Fruit fly (Drosophila melanogaster) whole organism, embryonic: ENCODE results near the gene ea.
A peak's percentile ranks its signal among the peaks of the same experiment; 100 is the strongest.

ENCODE experiments used
- BEAF-32 ChIP-seq: fragments of 200-800 bp; sonication (Bioruptor generic); optimal IDR thresholded peaks from 3 replicates; lab custom pipeline; 2017; ENCODE audit warnings: missing biosample characterization, missing genetic modification characterization, mild to moderate bottlenecking, moderate library complexity, missing genetic modification reagents
- Bteb2 ChIP-seq: fragments of 200-800 bp; sonication (Bioruptor generic); optimal IDR thresholded peaks from 2 replicates; lab custom pipeline; 2016; ENCODE audit warnings: missing biosample characterization, missing genetic modification characterization
- C15 ChIP-seq: fragments of 200-800 bp; sonication (Bioruptor generic); IDR thresholded peaks from 3 replicates; pipeline ENCODE4 v1.3.6; 2022; ENCODE audit warnings: missing biosample characterization, missing genetic modification characterization
- CG10209 ChIP-seq: fragments of 200-800 bp; sonication (Bioruptor generic); optimal IDR thresholded peaks from 3 replicates; lab custom pipeline; 2017; ENCODE audit warnings: missing biosample characterization, mild to moderate bottlenecking, missing genetic modification characterization, missing genetic modification reagents
- CG10654 ChIP-seq: fragments of 200-800 bp; sonication (Bioruptor generic); optimal IDR thresholded peaks from 2 replicates; lab custom pipeline; 2016; ENCODE audit warnings: missing biosample characterization, missing genetic modification characterization
- CG11504 ChIP-seq: fragments of 200-800 bp; sonication (Bioruptor generic); optimal IDR thresholded peaks from 3 replicates; lab custom pipeline; 2019; ENCODE audit warnings: missing biosample characterization, mild to moderate bottlenecking, missing genetic modification characterization, moderate library complexity
- CG14050 ChIP-seq: fragments of 200-800 bp; sonication (Bioruptor generic); IDR thresholded peaks from 3 replicates; pipeline ENCODE4 v1.3.6; 2022; ENCODE audit warnings: missing biosample characterization, missing genetic modification characterization
- CG15269 ChIP-seq: fragments of 200-800 bp; sonication (Bioruptor generic); optimal IDR thresholded peaks from 2 replicates; lab custom pipeline; 2018; ENCODE audit warnings: missing biosample characterization, mild to moderate bottlenecking, missing genetic modification characterization, moderate library complexity
- CG15601 ChIP-seq: fragments of 200-800 bp; sonication (Bioruptor generic); optimal IDR thresholded peaks from 3 replicates; lab custom pipeline; 2019; ENCODE audit warnings: missing biosample characterization, mild to moderate bottlenecking, missing genetic modification characterization, moderate library complexity
- CG17568 ChIP-seq: fragments of 200-800 bp; sonication (Bioruptor generic); optimal IDR thresholded peaks from 2 replicates; lab custom pipeline; 2018; ENCODE audit warnings: missing biosample characterization, mild to moderate bottlenecking, missing genetic modification characterization, moderate library complexity
- CG17612 ChIP-seq: fragments of 200-800 bp; sonication (Bioruptor generic); IDR thresholded peaks from 2 replicates; pipeline ENCODE4 v1.3.6; 2022; ENCODE audit warnings: missing biosample characterization, missing genetic modification characterization
- CG18476 ChIP-seq: fragments of 200-800 bp; sonication (Bioruptor generic); optimal IDR thresholded peaks from 2 replicates; lab custom pipeline; 2016; ENCODE audit warnings: missing biosample characterization, mild to moderate bottlenecking, missing genetic modification characterization
- CG2199 ChIP-seq: fragments of 200-800 bp; sonication (Bioruptor generic); IDR thresholded peaks from 3 replicates; pipeline ENCODE4 v1.3.6; 2022; ENCODE audit warnings: missing biosample characterization, missing genetic modification characterization
- CG2889 ChIP-seq: fragments of 200-800 bp; sonication (Bioruptor generic); IDR thresholded peaks from 3 replicates; pipeline ENCODE4 v1.3.6; 2022; ENCODE audit warnings: missing biosample characterization, missing genetic modification characterization
- CG3065 ChIP-seq: fragments of 200-800 bp; sonication (Bioruptor generic); optimal IDR thresholded peaks from 2 replicates; lab custom pipeline; 2016; ENCODE audit warnings: missing biosample characterization, missing genetic modification characterization
- CG31224 ChIP-seq: fragments of 200-800 bp; sonication (Bioruptor generic); IDR thresholded peaks from 2 replicates; pipeline ENCODE4 v1.3.6; 2022; ENCODE audit warnings: missing biosample characterization, missing genetic modification characterization
- CG4328 ChIP-seq: fragments of 200-800 bp; sonication (Bioruptor generic); optimal IDR thresholded peaks from 3 replicates; lab custom pipeline; 2017; ENCODE audit warnings: missing biosample characterization, missing genetic modification reagents, missing genetic modification characterization
- CG7786 ChIP-seq: fragments of 200-800 bp; sonication (Bioruptor generic); optimal IDR thresholded peaks from 2 replicates; lab custom pipeline; 2016; ENCODE audit warnings: missing biosample characterization, missing genetic modification characterization
- CG9437 ChIP-seq: fragments of 200-800 bp; sonication (Bioruptor generic); optimal IDR thresholded peaks from 2 replicates; lab custom pipeline; 2018; ENCODE audit warnings: missing biosample characterization, mild to moderate bottlenecking, missing genetic modification characterization
- CG9932 ChIP-seq: fragments of 200-800 bp; sonication (Bioruptor generic); IDR thresholded peaks from 2 replicates; pipeline ENCODE4 v1.3.6; 2022; ENCODE audit warnings: missing biosample characterization, missing genetic modification characterization
- CHES-1-like ChIP-seq: fragments of 200-800 bp; sonication (Bioruptor generic); optimal IDR thresholded peaks from 2 replicates; lab custom pipeline; 2016; ENCODE audit warnings: missing biosample characterization, missing genetic modification characterization
- D ChIP-seq, 2 experiments: fragments of 200-800 bp in 1 of 2; fragments of >200 bp in 1 of 2; sonication (Bioruptor generic) in 1 of 2; optimal IDR thresholded peaks; 2 replicates in 1 of 2; 3 replicates in 1 of 2; lab custom pipeline; 2017; ENCODE audit warnings: mild to moderate bottlenecking in 1 of 2, missing biosample characterization in 1 of 2, missing genetic modification characterization in 1 of 2, missing genetic modification reagents in 1 of 2
- Dp ChIP-seq: fragments of 200-800 bp; sonication (Bioruptor generic); optimal IDR thresholded peaks from 2 replicates; lab custom pipeline; 2018; ENCODE audit warnings: missing biosample characterization, mild to moderate bottlenecking, missing genetic modification characterization, moderate library complexity
- HmgZ ChIP-seq: fragments of 200-800 bp; sonication (Bioruptor generic); optimal IDR thresholded peaks from 2 replicates; lab custom pipeline; 2018; ENCODE audit warnings: missing biosample characterization, mild to moderate bottlenecking, missing genetic modification characterization
- Lim3 ChIP-seq: fragments of 200-800 bp; sonication (Bioruptor generic); IDR thresholded peaks from 2 replicates; pipeline ENCODE4 v1.3.6; 2022; ENCODE audit warnings: missing biosample characterization, missing genetic modification characterization
- Max ChIP-seq: fragments of 200-800 bp; sonication (Bioruptor generic); optimal IDR thresholded peaks from 2 replicates; lab custom pipeline; 2016; ENCODE audit warnings: missing biosample characterization, mild to moderate bottlenecking, missing genetic modification characterization
- Med ChIP-seq: fragments of 200-800 bp; sonication (Bioruptor generic); peaks from one replicate; lab custom pipeline; 2016; ENCODE audit warnings: missing biosample characterization, missing genetic modification characterization, mild to moderate bottlenecking, inconsistent platforms, moderate library complexity
- NC2α ChIP-seq: fragments of 200-800 bp; sonication (Bioruptor generic); optimal IDR thresholded peaks from 2 replicates; lab custom pipeline; 2016; ENCODE audit warnings: missing biosample characterization, missing genetic modification characterization
- Opbp ChIP-seq: fragments of 200-800 bp; sonication (Bioruptor generic); IDR thresholded peaks from 3 replicates; pipeline ENCODE4 v1.3.6; 2022; ENCODE audit warnings: missing biosample characterization, missing genetic modification characterization; ENCODE audit not compliant: partially characterized antibody
- Rfx ChIP-seq: fragments of 200-800 bp; sonication (Bioruptor generic); IDR thresholded peaks from 2 replicates; pipeline ENCODE4 v1.3.6; 2022; ENCODE audit warnings: missing biosample characterization, missing genetic modification characterization
- Side ChIP-seq: fragments of 200-800 bp; sonication (Bioruptor generic); optimal IDR thresholded peaks from 2 replicates; lab custom pipeline; 2016; ENCODE audit warnings: missing biosample characterization, missing genetic modification characterization
- Stat92E ChIP-seq, 3 experiments: fragments of >200 bp in 2 of 3; fragments of 200-800 bp in 1 of 3; sonication (Bioruptor generic) in 1 of 3; optimal IDR thresholded peaks; 2 replicates each; lab custom pipeline; 2017 to 2019; ENCODE audit warnings: missing biosample characterization in 3 of 3, missing genetic modification characterization in 3 of 3, mild to moderate bottlenecking in 1 of 3, moderate library complexity in 1 of 3
- amos ChIP-seq: fragments of 200-800 bp; sonication (Bioruptor generic); IDR thresholded peaks from 2 replicates; pipeline ENCODE4 v1.3.6; 2022; ENCODE audit warnings: missing biosample characterization, missing genetic modification characterization; ENCODE audit not compliant: partially characterized antibody
- ase ChIP-seq: fragments of 200-800 bp; sonication (Bioruptor generic); IDR thresholded peaks from 3 replicates; pipeline ENCODE4 v1.3.6; 2022; ENCODE audit warnings: missing biosample characterization, missing genetic modification characterization
- ash1 ChIP-seq: fragments of 200-800 bp; sonication (Bioruptor generic); optimal IDR thresholded peaks from 2 replicates; lab custom pipeline; 2018; ENCODE audit warnings: missing biosample characterization, mild to moderate bottlenecking, missing genetic modification characterization
- bbx ChIP-seq: fragments of 200-800 bp; sonication (Bioruptor generic); IDR thresholded peaks from 2 replicates; pipeline ENCODE4 v1.3.6; 2022; ENCODE audit warnings: missing biosample characterization, missing genetic modification characterization; ENCODE audit not compliant: partially characterized antibody
- croc ChIP-seq: fragments of 200-800 bp; sonication (Bioruptor generic); conservative IDR thresholded peaks from 3 replicates; pipeline ENCODE4 v1.3.6; 2022; ENCODE audit warnings: missing biosample characterization, missing genetic modification characterization
- fd3F ChIP-seq: fragments of 200-800 bp; sonication (Bioruptor generic); optimal IDR thresholded peaks from 2 replicates; lab custom pipeline; 2018; ENCODE audit warnings: missing biosample characterization, mild to moderate bottlenecking, missing genetic modification characterization, moderate library complexity
- gem ChIP-seq: fragments of 200-800 bp; sonication (Bioruptor generic); optimal IDR thresholded peaks from 2 replicates; lab custom pipeline; 2019; ENCODE audit warnings: missing biosample characterization, mild to moderate bottlenecking, missing genetic modification characterization, moderate library complexity
- ham ChIP-seq: fragments of 200-800 bp; sonication (Bioruptor generic); IDR thresholded peaks from 2 replicates; pipeline ENCODE4 v1.3.6; 2022; ENCODE audit warnings: missing biosample characterization, missing genetic modification characterization
- hkb ChIP-seq, 2 experiments: fragments of 200-800 bp in 1 of 2; fragments of >200 bp in 1 of 2; sonication (Bioruptor generic) in 1 of 2; IDR thresholded peaks in 1 of 2; optimal IDR thresholded peaks in 1 of 2; 2 replicates each; pipeline versions ENCODE4 v1.3.6 to Lab custom; 2017 to 2022; ENCODE audit warnings: missing biosample characterization in 1 of 2, missing genetic modification characterization in 1 of 2
- ind ChIP-seq: fragments of 200-800 bp; sonication (Bioruptor generic); optimal IDR thresholded peaks from 3 replicates; lab custom pipeline; 2016; ENCODE audit warnings: missing biosample characterization, missing genetic modification characterization
- phol ChIP-seq: fragments of 200-800 bp; sonication (Bioruptor generic); optimal IDR thresholded peaks from 3 replicates; lab custom pipeline; 2018; ENCODE audit warnings: missing biosample characterization, mild to moderate bottlenecking, missing genetic modification characterization, moderate library complexity
- sc ChIP-seq, 3 experiments: fragments of >200 bp in 2 of 3; fragments of 200-800 bp in 1 of 3; sonication (Bioruptor generic) in 1 of 3; optimal IDR thresholded peaks; 2 replicates in 2 of 3; 3 replicates in 1 of 3; lab custom pipeline; 2017; ENCODE audit warnings: mild to moderate bottlenecking in 1 of 3, missing biosample characterization in 1 of 3, missing genetic modification characterization in 1 of 3, missing genetic modification reagents in 1 of 3
- sisA ChIP-seq: fragments of 200-800 bp; sonication (Bioruptor generic); IDR thresholded peaks from 2 replicates; pipeline ENCODE4 v1.3.6; 2022; ENCODE audit warnings: missing biosample characterization, missing genetic modification characterization
- tll ChIP-seq, 2 experiments: fragments of 200-800 bp in 1 of 2; fragments of >200 bp in 1 of 2; sonication (Bioruptor generic) in 1 of 2; optimal IDR thresholded peaks; 2 replicates each; lab custom pipeline; 2017 to 2019; ENCODE audit warnings: missing biosample characterization in 2 of 2, missing genetic modification characterization in 2 of 2, mild to moderate bottlenecking in 1 of 2, moderate library complexity in 1 of 2
- tna ChIP-seq: fragments of 200-800 bp; sonication (Bioruptor generic); IDR thresholded peaks from 2 replicates; pipeline ENCODE4 v1.3.6; 2022; ENCODE audit warnings: missing biosample characterization, missing genetic modification characterization; ENCODE audit not compliant: partially characterized antibody
- zen2 ChIP-seq: fragments of 200-800 bp; sonication (Bioruptor generic); IDR thresholded peaks from 3 replicates; pipeline ENCODE4 v1.3.6; 2022; ENCODE audit warnings: missing biosample characterization, missing genetic modification characterization; ENCODE audit not compliant: partially characterized antibody
- zfh2 ChIP-seq: fragments of 200-800 bp; sonication (Bioruptor generic); optimal IDR thresholded peaks from 2 replicates; lab custom pipeline; 2016; ENCODE audit warnings: missing biosample characterization, missing genetic modification characterization

Gene ea

DNA sequence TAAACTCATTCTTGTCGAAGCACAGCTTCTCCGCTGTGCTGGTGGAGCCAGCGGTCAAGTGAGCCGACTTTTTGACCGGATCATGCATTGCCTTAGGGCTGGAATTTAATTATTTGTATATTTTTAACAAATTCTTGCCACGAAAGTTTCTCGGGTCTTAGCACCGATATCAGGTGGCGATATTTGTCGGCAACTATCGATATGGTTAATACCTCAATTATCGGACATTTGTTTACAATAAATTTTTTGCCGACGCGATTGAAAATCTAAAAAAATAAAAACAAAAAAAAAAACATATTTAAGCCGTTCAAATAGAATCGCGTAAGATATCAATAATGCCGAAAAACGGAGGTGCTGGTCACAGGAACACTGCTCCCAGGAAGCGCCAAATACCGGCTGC, 33.0 kb downstream of the ea start, which contains the start of the genes Cog2 and Trax (continued):
- TF ChIP-seq Rfx (GFP tag; lab: Robert Waterston, UW) (no peak), ind (GFP tag; lab: Kevin White, UChicago) (no peak), ase (no peak), D (optimal IDR thresholded peaks at IDR 0.05; lab: Kevin White, UChicago) (no peak), D (GFP tag; optimal IDR thresholded peaks at IDR 0.05; lab: Kevin White, UChicago) (no peak), CG2199 (GFP tag; lab: Robert Waterston, UW) (no peak), HmgZ (no peak), sc (optimal IDR thresholded peaks at IDR 0.05; lab: Kevin White, UChicago) (no peak), sc (GFP tag; optimal IDR thresholded peaks at IDR 0.05; lab: Kevin White, UChicago) (no peak), CG15269 (tag; lab: Kevin White, UChicago) (no peak), CG2889 (no peak), CG9932 (GFP tag; lab: Robert Waterston, UW) (no peak), Bteb2 (GFP tag; lab: Kevin White, UChicago) (no peak), zen2 (GFP tag; lab: Robert Waterston, UW) (peak; percentile 92), BEAF-32 (GFP tag; lab: Kevin White, UChicago) (peak; percentile 73), fd3F (GFP tag; lab: Kevin White, UChicago) (no peak), bbx (peak; percentile 93), croc (GFP tag; lab: Robert Waterston, UW) (no peak), Side (GFP tag; lab: Kevin White, UChicago) (no peak), Stat92E (GFP tag; optimal IDR thresholded peaks at IDR 0.05; lab: Kevin White, UChicago) (no peak), Dp (GFP tag; lab: Kevin White, UChicago) (peak; percentile 18), CHES-1-like (no peak), sisA (GFP tag; lab: Robert Waterston, UW) (no peak), ham (GFP tag; lab: Robert Waterston, UW) (no peak), ash1 (GFP tag; lab: Kevin White, UChicago) (no peak), Max (GFP tag; lab: Kevin White, UChicago) (no peak), CG11504 (tag; lab: Kevin White, UChicago) (no peak), CG15601 (tag; lab: Kevin White, UChicago) (no peak), tna (GFP tag; lab: Robert Waterston, UW) (peak; percentile 78), CG17612 (GFP tag; lab: Robert Waterston, UW) (no peak), tll (GFP tag; optimal IDR thresholded peaks at IDR 0.05; lab: Kevin White, UChicago) (no peak), CG17568 (GFP tag; lab: Kevin White, UChicago) (no peak), C15 (no peak), CG14050 (GFP tag; lab: Robert Waterston, UW) (no peak), phol (peak; percentile 6), Opbp (GFP tag; lab: Robert Waterston, UW) (peak; percentile 85; the same call in 2 of the 3 replicates), NC2α (no peak), CG10654 (GFP tag; lab: Kevin White, UChicago) (no peak), CG3065 (no peak), amos (GFP tag; lab: Robert Waterston, UW) (peak; percentile 82), CG10209 (GFP tag; lab: Kevin White, UChicago) (no peak), hkb (optimal IDR thresholded peaks at IDR 0.05; lab: Kevin White, UChicago) (no peak), hkb (GFP tag; IDR thresholded peaks at IDR 0.05; lab: Robert Waterston, UW) (no peak), Med (GFP tag; lab: Kevin White, UChicago) (peak; percentile 73), CG18476 (GFP tag; lab: Kevin White, UChicago) (no peak), CG31224 (no peak), CG9437 (GFP tag; lab: Kevin White, UChicago) (no peak), zfh2 (no peak), gem (tag; lab: Kevin White, UChicago) (no peak), Lim3 (GFP tag; lab: Robert Waterston, UW) (no peak), CG7786 (no peak), CG4328 (GFP tag; lab: Kevin White, UChicago) (no peak)
